In the genomic region with DNA sequence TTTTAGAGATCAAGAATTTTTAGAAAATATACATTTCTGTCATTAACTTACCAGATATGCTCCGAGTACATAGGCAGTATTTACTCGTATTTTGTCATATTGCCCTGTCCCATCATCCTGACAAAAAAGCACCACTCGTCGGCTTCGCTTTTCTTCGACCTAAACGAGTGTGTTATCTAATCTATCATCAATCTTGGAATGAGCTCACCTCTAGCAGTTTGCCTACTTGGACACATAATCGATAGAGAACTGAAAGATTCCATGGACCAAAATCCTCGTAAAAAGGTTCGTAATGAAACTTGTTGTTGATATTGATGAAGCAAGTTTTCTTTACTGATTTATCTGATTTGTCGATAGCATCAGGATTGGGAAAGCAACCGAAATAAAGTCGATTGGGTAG, we compare ENCODE assay signal across 2 worm cellular contexts.
TF ChIP-seq lines count a peak whose summit lies in the region.

No protein-coding gene starts in this region.

TF ChIP-seq in whole organism, L1 larva, 84 proteins besides CTCF, POLR2A, EP300 and RAD21:
- TF ChIP-seq mef-2 (tag; optimal IDR thresholded peaks at IDR 0.05; lab: Kevin White, UChicago), result no peak
- TF ChIP-seq nhr-85 (tag; lab: Kevin White, UChicago), result peak; percentile 72

TF ChIP-seq in whole organism, L3 larva, 47 proteins besides CTCF, POLR2A, EP300 and RAD21:
- TF ChIP-seq daf-12 (tag; optimal IDR thresholded peaks at IDR 0.05; lab: Kevin White, UChicago) (no peak), ama-1 (optimal IDR thresholded peaks at IDR 0.05; lab: Kevin White, UChicago) (no peak), elt-1 (tag; optimal IDR thresholded peaks at IDR 0.05; lab: Kevin White, UChicago) (peak; percentile 66), nfya-1 (tag; optimal IDR thresholded peaks at IDR 0.05; lab: Kevin White, UChicago; ENCODE audit: insufficient read depth) (no peak), egl-27 (tag; optimal IDR thresholded peaks at IDR 0.05; lab: Kevin White, UChicago) (no peak), lin-15B (tag; optimal IDR thresholded peaks at IDR 0.05; lab: Kevin White, UChicago) (no peak)
